Fruit fly (Drosophila melanogaster) whole organism, embryonic: ENCODE results near the gene Datp.

Experiments used
- Asciz ChIP-seq: fragments of 200-800 bp; sonication (Bioruptor generic); optimal IDR thresholded peaks from 2 replicates; lab custom pipeline; 2017; ENCODE audit warnings: missing biosample characterization, mild to moderate bottlenecking, missing genetic modification characterization, missing genetic modification reagents
- B-H1 ChIP-seq: fragments of 200-800 bp; sonication (Bioruptor generic); IDR thresholded peaks from 3 replicates; pipeline ENCODE4 v1.3.6; 2022; ENCODE audit warnings: missing biosample characterization, missing genetic modification characterization
- CG10654 ChIP-seq: fragments of 200-800 bp; sonication (Bioruptor generic); optimal IDR thresholded peaks from 2 replicates; lab custom pipeline; 2016; ENCODE audit warnings: missing biosample characterization, missing genetic modification characterization
- CG13123 ChIP-seq: fragments of 200-800 bp; sonication (Bioruptor generic); optimal IDR thresholded peaks from 2 replicates; lab custom pipeline; 2016; ENCODE audit warnings: missing biosample characterization, missing genetic modification characterization
- CG16815 ChIP-seq: fragments of 200-800 bp; sonication (Bioruptor generic); optimal IDR thresholded peaks from 3 replicates; lab custom pipeline; 2017; ENCODE audit warnings: missing biosample characterization, mild to moderate bottlenecking, missing genetic modification characterization
- CG17186 ChIP-seq: fragments of 200-800 bp; sonication (Bioruptor generic); optimal IDR thresholded peaks from 3 replicates; lab custom pipeline; 2017; ENCODE audit warnings: missing biosample characterization, missing genetic modification reagents, missing genetic modification characterization
- CG18476 ChIP-seq: fragments of 200-800 bp; sonication (Bioruptor generic); optimal IDR thresholded peaks from 2 replicates; lab custom pipeline; 2016; ENCODE audit warnings: missing biosample characterization, mild to moderate bottlenecking, missing genetic modification characterization
- CG18619 ChIP-seq: fragments of 200-800 bp; sonication (Bioruptor generic); optimal IDR thresholded peaks from 3 replicates; lab custom pipeline; 2017; ENCODE audit warnings: missing biosample characterization, mild to moderate bottlenecking, missing genetic modification characterization
- CG18764 ChIP-seq: fragments of 200-800 bp; sonication (Bioruptor generic); optimal IDR thresholded peaks from 3 replicates; lab custom pipeline; 2016; ENCODE audit warnings: missing biosample characterization, missing genetic modification characterization
- CG31441 ChIP-seq: fragments of 200-800 bp; sonication (Bioruptor generic); IDR thresholded peaks from 2 replicates; pipeline ENCODE4 v1.3.6; 2022; ENCODE audit warnings: missing biosample characterization, missing genetic modification characterization
- CG4328 ChIP-seq: fragments of 200-800 bp; sonication (Bioruptor generic); optimal IDR thresholded peaks from 3 replicates; lab custom pipeline; 2017; ENCODE audit warnings: missing biosample characterization, missing genetic modification reagents, missing genetic modification characterization
- CG7372 ChIP-seq: fragments of 200-800 bp; sonication (Bioruptor generic); IDR thresholded peaks from 2 replicates; pipeline ENCODE4 v1.3.6; 2022; ENCODE audit warnings: missing biosample characterization, missing genetic modification characterization
- CG7745 ChIP-seq: fragments of 200-800 bp; sonication (Bioruptor generic); optimal IDR thresholded peaks from 2 replicates; lab custom pipeline; 2018; ENCODE audit warnings: missing biosample characterization, mild to moderate bottlenecking, missing genetic modification characterization, moderate library complexity
- CG8765 ChIP-seq: fragments of 200-800 bp; sonication (Bioruptor generic); IDR thresholded peaks from 2 replicates; pipeline ENCODE4 v1.3.6; 2022; ENCODE audit warnings: missing biosample characterization, missing genetic modification characterization
- CG8944 ChIP-seq: fragments of 200-800 bp; sonication (Bioruptor generic); optimal IDR thresholded peaks from 3 replicates; lab custom pipeline; 2016; ENCODE audit warnings: missing biosample characterization, missing genetic modification characterization
- CTCF ChIP-seq: fragments of 200-800 bp; sonication (Bioruptor generic); optimal IDR thresholded peaks from 2 replicates; lab custom pipeline; 2017; ENCODE audit warnings: missing biosample characterization, mild to moderate bottlenecking, missing genetic modification characterization, moderate library complexity
- Camta ChIP-seq: fragments of 200-800 bp; sonication (Bioruptor generic); optimal IDR thresholded peaks from 2 replicates; lab custom pipeline; 2016; ENCODE audit warnings: missing biosample characterization, missing genetic modification characterization
- Eip74EF ChIP-seq, 2 experiments: fragments of 200-800 bp in 1 of 2; fragments of >200 bp in 1 of 2; sonication (Bioruptor generic) in 1 of 2; optimal IDR thresholded peaks; 2 replicates each; lab custom pipeline; 2017 to 2019; ENCODE audit warnings: missing biosample characterization in 2 of 2, missing genetic modification characterization in 2 of 2, mild to moderate bottlenecking in 1 of 2, moderate library complexity in 1 of 2
- Ets97D ChIP-seq: fragments of 200-800 bp; sonication (Bioruptor generic); optimal IDR thresholded peaks from 3 replicates; lab custom pipeline; 2016; ENCODE audit warnings: missing biosample characterization, missing genetic modification characterization
- H2.0 ChIP-seq: fragments of 200-800 bp; sonication (Bioruptor generic); IDR thresholded peaks from 2 replicates; pipeline ENCODE4 v1.3.6; 2022; ENCODE audit warnings: missing biosample characterization, missing genetic modification characterization
- Kr ChIP-seq: fragments of 200-800 bp; sonication (Bioruptor generic); optimal IDR thresholded peaks from 2 replicates; lab custom pipeline; 2017; ENCODE audit warnings: missing biosample characterization, mild to moderate bottlenecking, missing genetic modification characterization
- MBD-R2 ChIP-seq: fragments of 200-800 bp; sonication (Bioruptor generic); IDR thresholded peaks from 2 replicates; pipeline ENCODE4 v1.3.6; 2022; ENCODE audit warnings: missing biosample characterization, missing genetic modification characterization
- Nf-YA ChIP-seq: fragments of 200-800 bp; sonication (Bioruptor generic); IDR thresholded peaks from 2 replicates; pipeline ENCODE4 v1.3.6; 2022; ENCODE audit warnings: missing biosample characterization, missing genetic modification characterization
- Nf-YB ChIP-seq: fragments of 200-800 bp; sonication (Bioruptor generic); optimal IDR thresholded peaks from 3 replicates; lab custom pipeline; 2019; ENCODE audit warnings: missing biosample characterization, mild to moderate bottlenecking, missing genetic modification characterization, moderate library complexity
- PHDP ChIP-seq: fragments of 200-800 bp; sonication (Bioruptor generic); optimal IDR thresholded peaks from 3 replicates; lab custom pipeline; 2018; ENCODE audit warnings: missing biosample characterization, mild to moderate bottlenecking, missing genetic modification characterization, moderate library complexity
- Ssrp ChIP-seq: fragments of 200-800 bp; sonication (Bioruptor generic); optimal IDR thresholded peaks from 2 replicates; lab custom pipeline; 2018; ENCODE audit warnings: missing biosample characterization, mild to moderate bottlenecking, missing genetic modification characterization, moderate library complexity
- ab ChIP-seq: fragments of 200-800 bp; sonication (Bioruptor generic); optimal IDR thresholded peaks from 2 replicates; lab custom pipeline; 2016; ENCODE audit warnings: missing biosample characterization, missing genetic modification characterization
- ac ChIP-seq: fragments of 200-800 bp; sonication (Bioruptor generic); optimal IDR thresholded peaks from 3 replicates; lab custom pipeline; 2017; ENCODE audit warnings: missing biosample characterization, mild to moderate bottlenecking, missing genetic modification characterization
- ap ChIP-seq: fragments of 200-800 bp; sonication (Bioruptor generic); IDR thresholded peaks from 2 replicates; pipeline ENCODE4 v1.3.6; 2022; ENCODE audit warnings: missing biosample characterization, missing genetic modification characterization
- ase ChIP-seq: fragments of 200-800 bp; sonication (Bioruptor generic); IDR thresholded peaks from 3 replicates; pipeline ENCODE4 v1.3.6; 2022; ENCODE audit warnings: missing biosample characterization, missing genetic modification characterization
- chif ChIP-seq, 2 experiments: fragments of 200-800 bp; sonication (Bioruptor generic); optimal IDR thresholded peaks; 3 replicates each; lab custom pipeline; 2016; ENCODE audit warnings: missing biosample characterization in 2 of 2, missing genetic modification characterization in 2 of 2
- dan ChIP-seq: fragments of 200-800 bp; sonication (Bioruptor generic); IDR thresholded peaks from 2 replicates; pipeline ENCODE4 v1.3.6; 2022; ENCODE audit warnings: missing biosample characterization, missing genetic modification characterization
- dimm ChIP-seq: fragments of 200-800 bp; sonication (Bioruptor generic); IDR thresholded peaks from 2 replicates; pipeline ENCODE4 v1.3.6; 2022; ENCODE audit warnings: missing biosample characterization, missing genetic modification characterization
- dpn ChIP-seq, 2 experiments: fragments of 200-800 bp; sonication (Bioruptor generic); optimal IDR thresholded peaks; 3 replicates each; lab custom pipeline; 2016; ENCODE audit warnings: missing biosample characterization in 2 of 2, missing genetic modification characterization in 2 of 2
- eve ChIP-seq, 2 experiments: fragments of >200 bp; optimal IDR thresholded peaks; 2 replicates each; lab custom pipeline; 2017; ENCODE audit warnings: missing biosample characterization in 2 of 2, missing genetic modification characterization in 2 of 2
- fd3F ChIP-seq: fragments of 200-800 bp; sonication (Bioruptor generic); optimal IDR thresholded peaks from 2 replicates; lab custom pipeline; 2018; ENCODE audit warnings: missing biosample characterization, mild to moderate bottlenecking, missing genetic modification characterization, moderate library complexity
- gce ChIP-seq: fragments of 200-800 bp; sonication (Bioruptor generic); IDR thresholded peaks from 3 replicates; pipeline ENCODE4 v1.3.6; 2022; ENCODE audit warnings: missing biosample characterization, missing genetic modification characterization
- gsb ChIP-seq: fragments of 200-800 bp; sonication (Bioruptor generic); IDR thresholded peaks from 2 replicates; pipeline ENCODE4 v1.3.6; 2022; ENCODE audit warnings: missing biosample characterization, missing genetic modification characterization
- h ChIP-seq: fragments of >200 bp; optimal IDR thresholded peaks from 2 replicates; lab custom pipeline; 2017
- jumu ChIP-seq: fragments of 200-800 bp; sonication (Bioruptor generic); optimal IDR thresholded peaks from 3 replicates; lab custom pipeline; 2016; ENCODE audit warnings: missing biosample characterization, missing genetic modification characterization
- ken ChIP-seq: fragments of 200-800 bp; sonication (Bioruptor generic); IDR thresholded peaks from 3 replicates; pipeline ENCODE4 v1.3.6; 2022; ENCODE audit warnings: missing biosample characterization, missing genetic modification characterization
- maf-S ChIP-seq: fragments of 200-800 bp; sonication (Bioruptor generic); optimal IDR thresholded peaks from 2 replicates; lab custom pipeline; 2016; ENCODE audit warnings: missing biosample characterization, missing genetic modification characterization
- nerfin-1 ChIP-seq: fragments of 200-800 bp; sonication (Bioruptor generic); optimal IDR thresholded peaks from 3 replicates; lab custom pipeline; 2019; ENCODE audit warnings: missing biosample characterization, mild to moderate bottlenecking, missing genetic modification characterization, moderate library complexity
- odd ChIP-seq: fragments of 200-800 bp; sonication (Bioruptor generic); optimal IDR thresholded peaks from 2 replicates; lab custom pipeline; 2017; ENCODE audit warnings: missing biosample characterization, mild to moderate bottlenecking, missing genetic modification characterization
- peb ChIP-seq: fragments of 200-800 bp; sonication (Bioruptor generic); IDR thresholded peaks from 2 replicates; pipeline ENCODE4 v1.3.6; 2022; ENCODE audit warnings: missing biosample characterization, missing genetic modification characterization
- pzg ChIP-seq: fragments of 200-800 bp; sonication (Bioruptor generic); optimal IDR thresholded peaks from 3 replicates; lab custom pipeline; 2018; ENCODE audit warnings: missing biosample characterization, mild to moderate bottlenecking, missing genetic modification characterization, moderate library complexity
- sug ChIP-seq: fragments of 200-800 bp; optimal IDR thresholded peaks from 2 replicates; lab custom pipeline; 2019; ENCODE audit warnings: missing biosample characterization, mild to moderate bottlenecking, missing genetic modification characterization, moderate library complexity
- tap ChIP-seq: fragments of 200-800 bp; optimal IDR thresholded peaks from 3 replicates; lab custom pipeline; 2019; ENCODE audit warnings: missing biosample characterization, mild to moderate bottlenecking, missing genetic modification characterization, moderate library complexity
- toy ChIP-seq: fragments of 200-800 bp; sonication (Bioruptor generic); IDR thresholded peaks from 2 replicates; pipeline ENCODE4 v1.3.6; 2022; ENCODE audit warnings: missing biosample characterization, missing genetic modification characterization
- tup ChIP-seq: fragments of 200-800 bp; sonication (Bioruptor generic); optimal IDR thresholded peaks from 2 replicates; lab custom pipeline; 2016; ENCODE audit warnings: missing biosample characterization, mild to moderate bottlenecking, missing genetic modification characterization, moderate library complexity
- wek ChIP-seq: fragments of 200-800 bp; sonication (Bioruptor generic); optimal IDR thresholded peaks from 3 replicates; lab custom pipeline; 2018; ENCODE audit warnings: missing biosample characterization, mild to moderate bottlenecking, missing genetic modification characterization, moderate library complexity

Gene Datp

DNA sequence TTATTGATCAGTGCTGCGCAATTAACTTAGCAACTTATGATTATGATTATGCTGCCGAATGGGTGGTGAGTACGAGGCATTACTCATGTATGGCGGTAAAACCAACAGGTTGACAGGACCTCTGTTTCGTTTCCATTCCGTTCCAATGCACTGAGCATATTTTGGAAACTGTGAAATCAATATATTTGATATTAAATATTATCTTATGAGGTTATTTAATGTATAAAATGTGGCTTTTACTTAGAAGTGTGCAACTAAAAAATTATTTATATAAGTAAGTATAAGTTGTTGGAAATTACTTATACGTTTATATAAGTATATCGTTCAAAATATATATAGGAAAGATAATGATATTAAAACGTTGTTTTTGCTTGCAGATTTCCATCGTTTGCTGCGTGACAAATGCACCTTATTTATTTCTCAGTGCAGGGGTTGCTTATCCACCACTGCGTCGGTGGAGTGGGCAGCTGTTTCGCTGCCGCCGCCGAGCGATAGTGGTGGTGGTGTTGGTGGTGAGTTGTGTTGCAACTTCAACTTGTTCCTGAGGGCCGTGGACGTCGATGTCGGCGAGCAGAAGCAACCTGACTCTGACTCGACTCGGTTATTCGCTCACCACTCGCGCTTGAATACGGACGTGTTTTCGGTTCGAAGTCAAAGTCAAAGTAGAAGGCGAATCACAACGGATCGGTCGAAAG lies 45.6 kb upstream of the Datp start, which contains the start of gene bib (continued):
- TF ChIP-seq Ssrp (tag; lab: Kevin White, UChicago), result peak; percentile 86
- TF ChIP-seq MBD-R2 (GFP tag; lab: Robert Waterston, UW), result no peak
- peak; percentile 78 for TF ChIP-seq CG4328
- peak in 1 of 2 experiments; percentile 64 for TF ChIP-seq chif (GFP tag; optimal IDR thresholded peaks at IDR 0.05; lab: Kevin White, UChicago)
- no peak for TF ChIP-seq Camta (GFP tag; lab: Kevin White, UChicago)
- TF ChIP-seq CG7745 (tag; lab: Kevin White, UChicago), result no peak
- peak; percentile 61 for TF ChIP-seq CG18476 (GFP tag; lab: Kevin White, UChicago)
- TF ChIP-seq ase (GFP tag; lab: Robert Waterston, UW), result 0 out of 3 replicates have a peak, but pooled peaks have one; percentile 61
- peak; percentile 48 for TF ChIP-seq peb
- no peak for TF ChIP-seq wek (GFP tag; lab: Kevin White, UChicago)
- TF ChIP-seq toy (GFP tag; lab: Robert Waterston, UW), result no peak
- peak; percentile 1 for TF ChIP-seq maf-S (GFP tag; lab: Kevin White, UChicago)
- peak; percentile 52 for TF ChIP-seq fd3F (GFP tag; lab: Kevin White, UChicago)
- TF ChIP-seq CG17186 (GFP tag; lab: Kevin White, UChicago), result peak; percentile 41
- peak; percentile 35; the same call in 2 of the 3 replicates for TF ChIP-seq B-H1
- TF ChIP-seq Kr (GFP tag; lab: Kevin White, UChicago), result no peak
- peak; percentile 81 for TF ChIP-seq ac (GFP tag; lab: Kevin White, UChicago)
- TF ChIP-seq tup (GFP tag; lab: Kevin White, UChicago), result peak; percentile 52
- peak; percentile 71 for TF ChIP-seq CG18764 (GFP tag; lab: Kevin White, UChicago)
- no peak for TF ChIP-seq eve (GFP tag; optimal IDR thresholded peaks at IDR 0.05; lab: Kevin White, UChicago)
- TF ChIP-seq odd (GFP tag; lab: Kevin White, UChicago), result peak; percentile 79
- peak; percentile 55; the same call in 1 of the 2 replicates for TF ChIP-seq dan
- peak; percentile 75 for TF ChIP-seq Asciz (GFP tag; lab: Kevin White, UChicago)
- TF ChIP-seq ken (GFP tag; lab: Robert Waterston, UW), result no peak; the same call in 2 of the 3 replicates
- no peak for TF ChIP-seq ab
- peak; percentile 77 for TF ChIP-seq nerfin-1
- peak; percentile 39; the same call in 1 of the 2 replicates for TF ChIP-seq CG8765
- peak; percentile 96 for TF ChIP-seq CG31441 (GFP tag; lab: Robert Waterston, UW)
- no peak for TF ChIP-seq gsb (GFP tag; lab: Robert Waterston, UW)
- peak; percentile 86 for TF ChIP-seq CG16815
- peak in 1 of 2 experiments; percentile 81 for TF ChIP-seq Eip74EF (GFP tag; optimal IDR thresholded peaks at IDR 0.05; lab: Kevin White, UChicago)
- no peak for TF ChIP-seq CG7372 (GFP tag; lab: Robert Waterston, UW)
- peak; percentile 65 for TF ChIP-seq CG13123
- TF ChIP-seq gce (GFP tag; lab: Robert Waterston, UW), result no peak; the same call in 2 of the 3 replicates
- no peak for TF ChIP-seq ap (GFP tag; lab: Robert Waterston, UW)
- TF ChIP-seq pzg (GFP tag; lab: Kevin White, UChicago), result no peak
- TF ChIP-seq Nf-YA (GFP tag; lab: Robert Waterston, UW), result no peak
- 0 out of 2 replicates have a peak, but pooled peaks have one; percentile 31 for TF ChIP-seq H2.0 (GFP tag; lab: Robert Waterston, UW)
- TF ChIP-seq CG8944 (GFP tag; lab: Kevin White, UChicago), result no peak
- TF ChIP-seq dpn (GFP tag; optimal IDR thresholded peaks at IDR 0.05; lab: Kevin White, UChicago), result peak; percentile 1 to 82
- peak; percentile 71 for TF ChIP-seq CG10654 (GFP tag; lab: Kevin White, UChicago)
- no peak for TF ChIP-seq jumu (GFP tag; lab: Kevin White, UChicago)
- TF ChIP-seq tap, result peak; percentile 73
- TF ChIP-seq sug (tag; lab: Kevin White, UChicago), result no peak
- peak; percentile 81 for TF ChIP-seq PHDP (tag; lab: Kevin White, UChicago)
- peak; percentile 30 for TF ChIP-seq Ets97D
- no peak for TF ChIP-seq h (lab: Kevin White, UChicago)
- no peak for TF ChIP-seq dimm (GFP tag; lab: Robert Waterston, UW)
- TF ChIP-seq CTCF, result peak; percentile 31
- TF ChIP-seq Nf-YB, result peak; percentile 70
- TF ChIP-seq CG18619 (GFP tag; lab: Kevin White, UChicago), result peak; percentile 86
